Fruit fly (Drosophila melanogaster) whole organism, embryonic: ENCODE data around the gene Use1.
A peak's percentile ranks its signal among the peaks of the same experiment; 100 is the strongest.

Source experiments
- Atf6 ChIP-seq: fragments of 200-800 bp; sonication (Bioruptor generic); IDR thresholded peaks from 2 replicates; pipeline ENCODE4 v1.3.6; 2022; ENCODE audit warnings: missing biosample characterization, missing genetic modification characterization
- Bdp1 ChIP-seq: fragments of 200-800 bp; sonication (Bioruptor generic); optimal IDR thresholded peaks from 3 replicates; lab custom pipeline; 2016; ENCODE audit warnings: missing biosample characterization, missing genetic modification characterization
- C15 ChIP-seq: fragments of 200-800 bp; sonication (Bioruptor generic); IDR thresholded peaks from 3 replicates; pipeline ENCODE4 v1.3.6; 2022; ENCODE audit warnings: missing biosample characterization, missing genetic modification characterization
- CG10267 ChIP-seq: fragments of 200-800 bp; sonication (Bioruptor generic); optimal IDR thresholded peaks from 2 replicates; lab custom pipeline; 2018; ENCODE audit warnings: missing biosample characterization, mild to moderate bottlenecking, missing genetic modification characterization, moderate library complexity
- CG10979 ChIP-seq: fragments of 200-800 bp; sonication (Bioruptor generic); optimal IDR thresholded peaks from 2 replicates; lab custom pipeline; 2018; ENCODE audit warnings: missing biosample characterization, mild to moderate bottlenecking, missing genetic modification characterization, moderate library complexity
- CG11504 ChIP-seq: fragments of 200-800 bp; sonication (Bioruptor generic); optimal IDR thresholded peaks from 3 replicates; lab custom pipeline; 2019; ENCODE audit warnings: missing biosample characterization, mild to moderate bottlenecking, missing genetic modification characterization, moderate library complexity
- CG11695 ChIP-seq: fragments of 200-800 bp; sonication (Bioruptor generic); IDR thresholded peaks from 3 replicates; pipeline ENCODE4 v1.3.6; 2022; ENCODE audit warnings: missing biosample characterization, missing genetic modification characterization
- CG1233 ChIP-seq: fragments of 200-800 bp; sonication (Bioruptor generic); optimal IDR thresholded peaks from 4 replicates; lab custom pipeline; 2018; ENCODE audit warnings: missing biosample characterization, mild to moderate bottlenecking, missing genetic modification characterization
- CG12391 ChIP-seq: fragments of 200-800 bp; sonication (Bioruptor generic); optimal IDR thresholded peaks from 3 replicates; lab custom pipeline; 2018; ENCODE audit warnings: missing biosample characterization, mild to moderate bottlenecking, missing genetic modification characterization, moderate library complexity
- CG12659 ChIP-seq: fragments of 200-800 bp; sonication (Bioruptor generic); optimal IDR thresholded peaks from 3 replicates; lab custom pipeline; 2017; ENCODE audit warnings: mild to moderate bottlenecking, missing biosample characterization, missing genetic modification reagents, missing genetic modification characterization
- CG12744 ChIP-seq: fragments of 200-800 bp; sonication (Bioruptor generic); optimal IDR thresholded peaks from 2 replicates; lab custom pipeline; 2016; ENCODE audit warnings: missing biosample characterization, missing genetic modification characterization
- CG13894 ChIP-seq: fragments of 200-800 bp; sonication (Bioruptor generic); optimal IDR thresholded peaks from 3 replicates; lab custom pipeline; 2018; ENCODE audit warnings: missing biosample characterization, mild to moderate bottlenecking, missing genetic modification characterization, moderate library complexity
- CG14441 ChIP-seq: fragments of 200-800 bp; sonication (Bioruptor generic); IDR thresholded peaks from 2 replicates; pipeline ENCODE4 v1.3.6; 2022; ENCODE audit warnings: missing biosample characterization, missing genetic modification characterization
- CG15514 ChIP-seq: fragments of 200-800 bp; sonication (Bioruptor generic); optimal IDR thresholded peaks from 3 replicates; lab custom pipeline; 2017; ENCODE audit warnings: missing biosample characterization, missing genetic modification characterization, mild to moderate bottlenecking, moderate library complexity, missing genetic modification reagents
- CG2129 ChIP-seq: fragments of 200-800 bp; sonication (Bioruptor generic); IDR thresholded peaks from 2 replicates; pipeline ENCODE4 v1.3.6; 2022; ENCODE audit warnings: missing biosample characterization, missing genetic modification characterization; ENCODE audit not compliant: partially characterized antibody
- CG2875 ChIP-seq: fragments of 200-800 bp; sonication (Bioruptor generic); optimal IDR thresholded peaks from 2 replicates; lab custom pipeline; 2017; ENCODE audit warnings: missing biosample characterization, mild to moderate bottlenecking, missing genetic modification characterization, missing genetic modification reagents
- CG30403 ChIP-seq: fragments of 200-800 bp; sonication (Bioruptor generic); optimal IDR thresholded peaks from 3 replicates; lab custom pipeline; 2016; ENCODE audit warnings: missing biosample characterization, missing genetic modification characterization
- CG31365 ChIP-seq: fragments of 200-800 bp; sonication (Bioruptor generic); optimal IDR thresholded peaks from 2 replicates; lab custom pipeline; 2018; ENCODE audit warnings: missing biosample characterization, mild to moderate bottlenecking, missing genetic modification characterization
- CG7839 ChIP-seq: fragments of 200-800 bp; sonication (Bioruptor generic); optimal IDR thresholded peaks from 3 replicates; lab custom pipeline; 2018; ENCODE audit warnings: missing biosample characterization, mild to moderate bottlenecking, missing genetic modification characterization, moderate library complexity
- CG8290 ChIP-seq, 3 experiments: fragments of 200-800 bp; sonication (Bioruptor generic); optimal IDR thresholded peaks; 2 replicates each; lab custom pipeline; 2016 to 2019; ENCODE audit warnings: missing biosample characterization in 3 of 3, missing genetic modification characterization in 3 of 3, mild to moderate bottlenecking in 2 of 3, moderate library complexity in 1 of 3
- CG8388 ChIP-seq: fragments of 200-800 bp; sonication (Bioruptor generic); optimal IDR thresholded peaks from 2 replicates; lab custom pipeline; 2019; ENCODE audit warnings: missing biosample characterization, mild to moderate bottlenecking, missing genetic modification characterization, moderate library complexity
- CG8765 ChIP-seq: fragments of 200-800 bp; sonication (Bioruptor generic); IDR thresholded peaks from 2 replicates; pipeline ENCODE4 v1.3.6; 2022; ENCODE audit warnings: missing biosample characterization, missing genetic modification characterization
- CG9609 ChIP-seq: fragments of 200-800 bp; sonication (Bioruptor generic); optimal IDR thresholded peaks from 3 replicates; lab custom pipeline; 2016; ENCODE audit warnings: missing biosample characterization, missing genetic modification characterization
- CG9876 ChIP-seq: fragments of 200-800 bp; sonication (Bioruptor generic); optimal IDR thresholded peaks from 2 replicates; lab custom pipeline; 2016; ENCODE audit warnings: missing biosample characterization, missing genetic modification characterization
- CoRest ChIP-seq: fragments of 200-800 bp; sonication (Bioruptor generic); optimal IDR thresholded peaks from 3 replicates; lab custom pipeline; 2018; ENCODE audit warnings: missing biosample characterization, mild to moderate bottlenecking, missing genetic modification characterization, moderate library complexity
- Dbx ChIP-seq: fragments of 200-800 bp; sonication (Bioruptor generic); IDR thresholded peaks from 3 replicates; pipeline ENCODE4 v1.3.6; 2022; ENCODE audit warnings: missing biosample characterization, missing genetic modification characterization
- Eip74EF ChIP-seq, 2 experiments: fragments of 200-800 bp in 1 of 2; fragments of >200 bp in 1 of 2; sonication (Bioruptor generic) in 1 of 2; optimal IDR thresholded peaks; 2 replicates each; lab custom pipeline; 2017 to 2019; ENCODE audit warnings: missing biosample characterization in 2 of 2, missing genetic modification characterization in 2 of 2, mild to moderate bottlenecking in 1 of 2, moderate library complexity in 1 of 2
- H15 ChIP-seq: fragments of 200-800 bp; sonication (Bioruptor generic); IDR thresholded peaks from 3 replicates; pipeline ENCODE4 v1.3.6; 2022; ENCODE audit warnings: missing biosample characterization, missing genetic modification characterization
- Hmx ChIP-seq: fragments of 200-800 bp; sonication (Bioruptor generic); optimal IDR thresholded peaks from 2 replicates; lab custom pipeline; 2016; ENCODE audit warnings: missing biosample characterization, missing genetic modification characterization
- MTF-1 ChIP-seq: fragments of 200-800 bp; sonication (Bioruptor generic); optimal IDR thresholded peaks from 2 replicates; lab custom pipeline; 2018; ENCODE audit warnings: missing biosample characterization, mild to moderate bottlenecking, missing genetic modification characterization, borderline replicate concordance
- Mad ChIP-seq: fragments of 200-800 bp; sonication (Bioruptor generic); optimal IDR thresholded peaks from 2 replicates; lab custom pipeline; 2016; ENCODE audit warnings: missing biosample characterization, missing genetic modification characterization
- Scr ChIP-seq: fragments of 200-800 bp; sonication (Bioruptor generic); IDR thresholded peaks from 2 replicates; pipeline ENCODE4 v1.3.6; 2022; ENCODE audit warnings: missing biosample characterization, missing genetic modification characterization; ENCODE audit not compliant: partially characterized antibody
- Spps ChIP-seq: fragments of 200-800 bp; sonication (Bioruptor generic); optimal IDR thresholded peaks from 2 replicates; lab custom pipeline; 2018; ENCODE audit warnings: missing biosample characterization, mild to moderate bottlenecking, missing genetic modification characterization
- Taf1 ChIP-seq: fragments of 200-800 bp; sonication (Bioruptor generic); IDR thresholded peaks from 2 replicates; pipeline ENCODE4 v1.3.6; 2022; ENCODE audit warnings: missing biosample characterization, missing genetic modification characterization
- al ChIP-seq: fragments of 200-800 bp; sonication (Bioruptor generic); IDR thresholded peaks from 2 replicates; pipeline ENCODE4 v1.3.6; 2022; ENCODE audit warnings: missing biosample characterization, missing genetic modification characterization
- bsh ChIP-seq, 2 experiments: fragments of 200-800 bp; sonication (Bioruptor generic); optimal IDR thresholded peaks; 2 replicates each; lab custom pipeline; 2017 to 2018; ENCODE audit warnings: mild to moderate bottlenecking in 2 of 2, missing biosample characterization in 2 of 2, missing genetic modification characterization in 2 of 2, moderate library complexity in 1 of 2
- crol ChIP-seq: fragments of 200-800 bp; sonication (Bioruptor generic); IDR thresholded peaks from 2 replicates; pipeline ENCODE4 v1.3.6; 2022; ENCODE audit warnings: missing biosample characterization, missing genetic modification characterization
- disco-r ChIP-seq: fragments of 200-800 bp; sonication (Bioruptor generic); optimal IDR thresholded peaks from 2 replicates; lab custom pipeline; 2016; ENCODE audit warnings: missing biosample characterization, missing genetic modification characterization
- eyg ChIP-seq: fragments of 200-800 bp; sonication (Bioruptor generic); optimal IDR thresholded peaks from 3 replicates; lab custom pipeline; 2016; ENCODE audit warnings: missing biosample characterization, missing genetic modification characterization
- jing ChIP-seq: fragments of 200-800 bp; sonication (Bioruptor generic); optimal IDR thresholded peaks from 2 replicates; lab custom pipeline; 2018; ENCODE audit warnings: missing biosample characterization, mild to moderate bottlenecking, missing genetic modification characterization
- nerfin-2 ChIP-seq: fragments of 200-800 bp; sonication (Bioruptor generic); IDR thresholded peaks from 2 replicates; pipeline ENCODE4 v1.3.6; 2022; ENCODE audit warnings: missing biosample characterization, missing genetic modification characterization; ENCODE audit not compliant: partially characterized antibody
- repo ChIP-seq: fragments of 200-800 bp; sonication (Bioruptor generic); optimal IDR thresholded peaks from 2 replicates; lab custom pipeline; 2016; ENCODE audit warnings: missing biosample characterization, missing genetic modification characterization
- salm ChIP-seq: fragments of 200-800 bp; sonication (Bioruptor generic); optimal IDR thresholded peaks from 2 replicates; lab custom pipeline; 2018; ENCODE audit warnings: missing biosample characterization, mild to moderate bottlenecking, missing genetic modification characterization
- sima ChIP-seq: fragments of 200-800 bp; sonication (Bioruptor generic); optimal IDR thresholded peaks from 2 replicates; lab custom pipeline; 2016; ENCODE audit warnings: missing biosample characterization, missing genetic modification characterization
- slbo ChIP-seq: fragments of 200-800 bp; sonication (Bioruptor generic); IDR thresholded peaks from 2 replicates; pipeline ENCODE4 v1.3.6; 2022; ENCODE audit warnings: missing biosample characterization, missing genetic modification characterization
- sna ChIP-seq: fragments of 200-800 bp; sonication (Bioruptor generic); IDR thresholded peaks from 2 replicates; pipeline ENCODE4 v1.3.6; 2022; ENCODE audit warnings: missing biosample characterization, missing genetic modification characterization; ENCODE audit not compliant: partially characterized antibody
- stc ChIP-seq: fragments of 200-800 bp; sonication (Bioruptor generic); IDR thresholded peaks from 2 replicates; pipeline ENCODE4 v1.3.6; 2022; ENCODE audit warnings: missing biosample characterization, missing genetic modification characterization
- tin ChIP-seq: fragments of 200-800 bp; sonication (Bioruptor generic); optimal IDR thresholded peaks from 3 replicates; lab custom pipeline; 2016; ENCODE audit warnings: missing biosample characterization, missing genetic modification characterization

Use1 gene

DNA sequence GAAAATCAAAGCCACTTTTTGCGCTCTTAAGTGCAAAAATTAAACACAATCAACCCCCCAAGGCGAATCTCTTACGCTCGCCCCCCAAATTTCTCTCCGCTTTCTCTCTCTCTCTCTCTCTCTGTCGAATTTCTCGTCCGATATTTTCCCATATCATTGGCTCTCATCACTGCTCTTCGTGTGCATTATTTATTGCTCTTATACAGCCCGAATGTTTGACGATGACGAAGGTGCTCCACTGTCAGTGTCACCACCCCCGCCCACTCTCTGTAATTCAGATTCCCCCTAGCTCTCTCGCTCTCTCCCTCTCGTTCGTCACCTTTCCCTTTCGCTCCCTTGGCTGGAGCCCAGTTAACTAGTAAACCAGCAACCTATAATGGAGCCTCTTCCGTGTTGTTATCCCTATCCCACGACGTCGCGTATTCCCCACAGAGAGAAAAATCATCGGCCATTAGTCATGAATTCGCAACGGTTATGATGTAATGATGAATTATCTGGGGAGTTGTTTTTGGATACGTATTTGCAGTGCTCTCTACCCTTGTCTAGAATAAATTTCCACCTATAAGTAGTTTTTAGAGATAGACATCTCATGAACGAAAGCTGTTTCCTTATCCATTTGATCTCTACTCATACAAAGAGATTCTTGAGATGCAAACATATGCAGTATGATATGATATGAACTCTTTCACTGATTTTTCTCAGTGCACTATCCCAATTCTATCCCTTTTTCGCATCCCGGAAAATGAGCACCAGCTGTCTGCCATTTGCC is 9.1 kb downstream of the Use1 start (continued):
- TF ChIP-seq slbo (GFP tag; lab: Robert Waterston, UW) (peak; percentile 62), sima (GFP tag; lab: Kevin White, UChicago) (no peak), bsh (GFP tag; optimal IDR thresholded peaks at IDR 0.05; lab: Kevin White, UChicago) (peak in 1 of 2 experiments; percentile 41), Scr (GFP tag; lab: Robert Waterston, UW) (no peak), eyg (peak; percentile 32), CG9609 (GFP tag; lab: Kevin White, UChicago) (peak; percentile 20), MTF-1 (GFP tag; lab: Kevin White, UChicago) (no peak), CG8290 (GFP tag; optimal IDR thresholded peaks at IDR 0.05; lab: Kevin White, UChicago) (no peak), CG8290 (tag; optimal IDR thresholded peaks at IDR 0.05; lab: Kevin White, UChicago) (no peak), CG8388 (GFP tag; lab: Kevin White, UChicago) (peak; percentile 32), Spps (tag; lab: Kevin White, UChicago) (peak; percentile 6), al (GFP tag; lab: Robert Waterston, UW) (peak; percentile 37; the same call in 1 of the 2 replicates), CG1233 (peak; percentile 37), sna (GFP tag; lab: Robert Waterston, UW) (peak; percentile 50; the same call in 1 of the 2 replicates), C15 (GFP tag; lab: Robert Waterston, UW) (no peak), Taf1 (GFP tag; lab: Robert Waterston, UW) (no peak), salm (tag; lab: Kevin White, UChicago) (no peak), CG11504 (peak; percentile 61), CG31365 (tag; lab: Kevin White, UChicago) (no peak), CG12391 (tag; lab: Kevin White, UChicago) (peak; percentile 44), Eip74EF (GFP tag; optimal IDR thresholded peaks at IDR 0.05; lab: Kevin White, UChicago) (no peak), CG10267 (tag; lab: Kevin White, UChicago) (peak; percentile 11), CoRest (peak; percentile 56), tin (peak; percentile 54), CG30403 (GFP tag; lab: Kevin White, UChicago) (peak; percentile 70), Mad (GFP tag; lab: Kevin White, UChicago) (no peak), nerfin-2 (GFP tag; lab: Robert Waterston, UW) (no peak), CG7839 (tag; lab: Kevin White, UChicago) (peak; percentile 74), CG9876 (GFP tag; lab: Kevin White, UChicago) (peak; percentile 56), CG10979 (tag; lab: Kevin White, UChicago) (peak; percentile 54), Bdp1 (GFP tag; lab: Kevin White, UChicago) (peak; percentile 35), Dbx (GFP tag; lab: Robert Waterston, UW) (no peak), CG15514 (GFP tag; lab: Kevin White, UChicago) (peak; percentile 15), jing (GFP tag; lab: Kevin White, UChicago) (peak; percentile 18), H15 (GFP tag; lab: Robert Waterston, UW) (0 out of 3 replicates have a peak, but pooled peaks have one; percentile 8), crol (peak; percentile 65; the same call in 1 of the 2 replicates), stc (GFP tag; lab: Robert Waterston, UW) (peak; percentile 53), CG8765 (GFP tag; lab: Robert Waterston, UW) (no peak), disco-r (GFP tag; lab: Kevin White, UChicago) (peak; percentile 57), CG14441 (GFP tag; lab: Robert Waterston, UW) (no peak), CG2875 (GFP tag; lab: Kevin White, UChicago) (no peak), Hmx (GFP tag; lab: Kevin White, UChicago) (no peak), CG12659 (GFP tag; lab: Kevin White, UChicago) (peak; percentile 46), CG11695 (GFP tag; lab: Robert Waterston, UW) (peak; percentile 53; the same call in 2 of the 3 replicates), CG12744 (GFP tag; lab: Kevin White, UChicago) (no peak), CG13894 (tag; lab: Kevin White, UChicago) (peak; percentile 32), Atf6 (GFP tag; lab: Robert Waterston, UW) (no peak), repo (GFP tag; lab: Kevin White, UChicago) (peak; percentile 45), CG2129 (no peak)
